Worm (Caenorhabditis elegans): Measurements from ENCODE around the gene irg-4.

- TF ChIP-seq nhr-237 (tag; optimal IDR thresholded peaks at IDR 0.05) (no peak), snpc-4 (tag; optimal IDR thresholded peaks at IDR 0.05) (no peak), aly-2 (tag; optimal IDR thresholded peaks at IDR 0.05) (no peak), ceh-82 (tag; optimal IDR thresholded peaks at IDR 0.05) (no peak), egl-27 (tag; optimal IDR thresholded peaks at IDR 0.05) (no peak), elt-2 (tag; optimal IDR thresholded peaks at IDR 0.05) (no peak), mml-1 (tag; optimal IDR thresholded peaks at IDR 0.05) (no peak), nhr-28 (tag; optimal IDR thresholded peaks at IDR 0.05) (no peak), lin-39 (tag; optimal IDR thresholded peaks at IDR 0.05) (no peak), nhr-76 (tag; optimal IDR thresholded peaks at IDR 0.05) (no peak), ama-1 (optimal IDR thresholded peaks at IDR 0.05) (no peak), pqm-1 (tag; optimal IDR thresholded peaks at IDR 0.05) (no peak), unc-62 (GFP tag; optimal IDR thresholded peaks at IDR 0.05) (no peak), nhr-67 (tag; optimal IDR thresholded peaks at IDR 0.05) (no peak)
Measured at ce11 chrIV:12454750-12455149, 19.1 kb downstream of the irg-4 start, which contains the start of gene smz-1.

All from whole organism, L3 larva.